Worm (Caenorhabditis elegans): ENCODE results near the gene icln-1.

- TF ChIP-seq unc-55 (GFP tag; optimal IDR thresholded peaks at IDR 0.05): no peak
- TF ChIP-seq ceh-6 (GFP tag; optimal IDR thresholded peaks at IDR 0.05): no peak
- TF ChIP-seq K02D7.2 (tag; optimal IDR thresholded peaks at IDR 0.05): no peak
- TF ChIP-seq nfya-1 (tag; optimal IDR thresholded peaks at IDR 0.05): no peak
- no peak for TF ChIP-seq ceh-24 (tag; optimal IDR thresholded peaks at IDR 0.05)
- no peak for TF ChIP-seq dmd-4 (tag; optimal IDR thresholded peaks at IDR 0.05; ENCODE audit: borderline replicate concordance)
- TF ChIP-seq ref-2 (tag; optimal IDR thresholded peaks at IDR 0.05): no peak
- TF ChIP-seq nhr-11 (tag; optimal IDR thresholded peaks at IDR 0.05): no peak
- no peak for TF ChIP-seq tbx-2 (tag; optimal IDR thresholded peaks at IDR 0.05)
These were observed 3.4 kb downstream of the icln-1 start for ce11 chrIV:9092011-9092410.

Measured in whole organism, late embryonic.